Fruit fly (Drosophila melanogaster) Kc167 (cell line): ENCODE measurements around the gene CG8460.

Experiments used
- Myc ChIP-seq: fragments of >200 bp; optimal IDR thresholded peaks from 2 replicates; lab custom pipeline; 2017; ENCODE audit warnings: missing external identifiers
- h ChIP-seq: fragments of >200 bp; optimal IDR thresholded peaks from 3 replicates; lab custom pipeline; 2018; ENCODE audit warnings: missing external identifiers
- psq ChIP-seq: fragments of >200 bp; optimal IDR thresholded peaks from 2 replicates; lab custom pipeline; 2017; ENCODE audit warnings: missing external identifiers
- ttk ChIP-seq: sonication (Bioruptor generic); optimal IDR thresholded peaks from 2 replicates; lab custom pipeline; 2017; ENCODE audit warnings: missing external identifiers

DNA sequence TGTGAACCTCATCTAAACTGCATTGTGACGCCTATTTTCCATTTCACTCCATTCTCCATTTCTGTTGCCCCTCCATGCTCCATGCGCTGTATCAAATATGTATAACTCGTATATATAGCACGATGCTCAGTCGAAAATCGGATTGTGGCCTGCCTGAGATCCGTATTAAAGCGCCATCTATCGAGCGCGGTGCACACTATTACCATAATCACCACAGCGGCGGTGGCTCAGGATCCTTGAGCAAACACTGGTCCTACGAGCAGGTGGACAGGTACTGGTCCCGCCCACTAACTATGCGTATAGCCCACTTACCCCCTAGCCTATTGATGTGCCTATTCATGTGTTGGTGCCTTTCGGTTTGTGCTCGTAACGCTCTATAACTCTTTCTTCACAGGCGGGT lies 12.0 kb upstream of the CG8460 start:
- TF ChIP-seq ttk (lab: Kevin White, UChicago) = no peak
- no peak for TF ChIP-seq Myc
- TF ChIP-seq h (lab: Kevin White, UChicago) = no peak
- TF ChIP-seq psq (lab: Kevin White, UChicago) = no peak
